Worm (Caenorhabditis elegans) whole organism, mixed stage, embryonic: Measurements from ENCODE around the gene Y108F1.5.

Experiments used
- blmp-1 ChIP-seq: fragments of 150-350 bp; optimal IDR thresholded peaks from 2 replicates; lab custom pipeline; 2014; ENCODE audit warnings: missing biosample characterization, missing genetic modification characterization
- ceh-39 ChIP-seq: fragments of 150-350 bp; optimal IDR thresholded peaks from 2 replicates; lab custom pipeline; 2014; ENCODE audit warnings: missing biosample characterization, missing genetic modification characterization
- elt-3 ChIP-seq: fragments of 150-350 bp; optimal IDR thresholded peaks from 2 replicates; lab custom pipeline; 2014; ENCODE audit warnings: missing biosample characterization, missing genetic modification characterization
- hlh-1 ChIP-seq: fragments of 150-350 bp; optimal IDR thresholded peaks from 2 replicates; lab custom pipeline; 2014; ENCODE audit warnings: missing biosample characterization, missing genetic modification reagents, missing genetic modification characterization
- lin-13 ChIP-seq: fragments of 150-350 bp; optimal IDR thresholded peaks from 2 replicates; lab custom pipeline; 2014; ENCODE audit warnings: missing biosample characterization, missing genetic modification characterization
- mab-5 ChIP-seq: fragments of 150-350 bp; optimal IDR thresholded peaks from 2 replicates; lab custom pipeline; 2014; ENCODE audit warnings: missing biosample characterization, missing genetic modification characterization
- nhr-12 ChIP-seq: fragments of 150-350 bp; optimal IDR thresholded peaks from 2 replicates; lab custom pipeline; 2014; ENCODE audit warnings: missing biosample characterization, missing genetic modification characterization
- nhr-237 ChIP-seq: fragments of 150-350 bp; optimal IDR thresholded peaks from 2 replicates; lab custom pipeline; 2014; ENCODE audit warnings: missing biosample characterization, missing genetic modification characterization
- nhr-28 ChIP-seq: fragments of 150-350 bp; optimal IDR thresholded peaks from 2 replicates; lab custom pipeline; 2014; ENCODE audit warnings: missing biosample characterization, missing genetic modification characterization
- pha-4 ChIP-seq: fragments of 150-350 bp; optimal IDR thresholded peaks from 2 replicates; lab custom pipeline; 2018; ENCODE audit warnings: missing biosample characterization, missing genetic modification reagents, missing genetic modification characterization
- snpc-4 ChIP-seq: fragments of 150-350 bp; optimal IDR thresholded peaks from 2 replicates; lab custom pipeline; 2014; ENCODE audit warnings: missing biosample characterization, missing genetic modification characterization
- unc-39 ChIP-seq: fragments of 150-350 bp; optimal IDR thresholded peaks from 2 replicates; lab custom pipeline; 2014; ENCODE audit warnings: missing biosample characterization, missing genetic modification characterization
- unc-62 ChIP-seq: fragments of 150-350 bp; optimal IDR thresholded peaks from 2 replicates; lab custom pipeline; 2014; ENCODE audit warnings: missing biosample characterization, missing genetic modification reagents, missing genetic modification characterization
- ztf-11 ChIP-seq: fragments of 150-350 bp; optimal IDR thresholded peaks from 2 replicates; lab custom pipeline; 2014; ENCODE audit warnings: missing biosample characterization, missing genetic modification characterization

DNA sequence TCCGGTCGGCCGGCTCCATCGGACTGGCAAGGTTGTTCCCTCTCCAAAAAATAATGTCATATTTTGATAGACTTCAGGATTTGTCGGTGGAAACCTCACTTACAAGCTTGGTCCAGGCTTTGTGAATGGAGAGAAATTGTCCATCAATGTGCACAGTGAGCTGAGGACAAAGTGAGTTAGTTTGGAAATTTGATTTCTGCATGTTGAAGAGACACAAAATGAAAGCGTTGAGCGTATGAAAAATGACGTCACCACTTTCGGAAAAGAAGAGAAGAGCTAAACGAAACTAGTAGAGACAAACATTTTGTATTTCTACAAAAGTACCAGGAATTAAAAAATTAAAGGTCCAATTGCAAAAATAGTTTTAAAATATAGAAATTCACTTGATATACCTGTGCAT, 31.2 kb upstream of the Y108F1.5 start:
- TF ChIP-seq nhr-12 (tag; lab: Kevin White, UChicago) (no peak), nhr-28 (tag; lab: Kevin White, UChicago) (no peak), nhr-237 (tag; lab: Kevin White, UChicago) (no peak), ceh-39 (tag; lab: Kevin White, UChicago) (no peak), mab-5 (tag; lab: Kevin White, UChicago) (no peak), ztf-11 (tag; lab: Kevin White, UChicago) (no peak), lin-13 (tag; lab: Kevin White, UChicago) (no peak), unc-62 (GFP tag; lab: Kevin White, UChicago) (no peak), pha-4 (tag; lab: Kevin White, UChicago) (no peak), elt-3 (tag; lab: Kevin White, UChicago) (no peak), hlh-1 (tag; lab: Kevin White, UChicago) (no peak), blmp-1 (no peak), unc-39 (tag; lab: Kevin White, UChicago) (no peak), snpc-4 (tag; lab: Kevin White, UChicago) (no peak)
